Fruit fly (Drosophila melanogaster): ENCODE results near the gene naz.

DNA sequence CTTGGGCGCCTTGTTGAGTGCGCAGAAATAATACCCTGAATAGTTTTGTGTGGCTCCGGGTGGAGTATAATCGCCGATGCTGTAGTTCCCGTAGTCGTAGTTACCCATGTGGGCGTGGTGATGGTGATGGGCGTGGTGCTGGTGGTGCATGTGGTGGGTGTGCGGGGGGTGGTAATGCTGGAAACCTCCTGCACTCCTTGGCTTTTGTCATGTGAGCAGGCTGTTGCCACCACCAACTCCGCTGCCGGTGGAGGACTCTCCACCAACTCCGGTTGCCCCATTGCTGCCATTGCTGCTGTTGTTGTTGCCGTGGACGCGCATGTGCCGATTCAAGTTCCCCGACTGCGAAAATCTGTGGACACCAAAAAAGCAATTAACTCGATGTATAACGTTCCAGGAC lies 39.9 kb upstream of the naz start:
- no peak for TF ChIP-seq Sin3A (optimal IDR thresholded peaks at IDR 0.05)
- TF ChIP-seq nerfin-2 (GFP tag; IDR thresholded peaks at IDR 0.05; ENCODE audit: partially characterized antibody) = no peak
- TF ChIP-seq CG9727 (GFP tag; optimal IDR thresholded peaks at IDR 0.05) = no peak
- no peak for TF ChIP-seq CG10654 (GFP tag; optimal IDR thresholded peaks at IDR 0.05)
- TF ChIP-seq salm (tag; optimal IDR thresholded peaks at IDR 0.05) = no peak
- TF ChIP-seq her (GFP tag; optimal IDR thresholded peaks at IDR 0.05) = no peak
- no peak for TF ChIP-seq GATAe (GFP tag; conservative IDR thresholded peaks at IDR 0.05)
- no peak for TF ChIP-seq CG12942 (GFP tag; optimal IDR thresholded peaks at IDR 0.05)

All from whole organism, embryonic.